Worm (Caenorhabditis elegans) whole organism, late embryonic: Measurements from ENCODE around the gene cpg-19.

Experiments
- C08G9.2 ChIP-seq: sonication (generic microtip); optimal IDR thresholded peaks from 2 replicates; lab custom pipeline; 2016; ENCODE audit warnings: mild to moderate bottlenecking, missing genetic modification characterization, moderate library complexity, missing compliant biosample characterization
- F13H6.1 ChIP-seq: sonication (generic microtip); optimal IDR thresholded peaks from 2 replicates; lab custom pipeline; 2016; ENCODE audit warnings: missing genetic modification characterization, missing compliant biosample characterization
- K02D7.2 ChIP-seq: sonication (generic microtip); optimal IDR thresholded peaks from 2 replicates; lab custom pipeline; 2017; ENCODE audit warnings: mild to moderate bottlenecking, missing genetic modification characterization, missing compliant biosample characterization
- K09A11.1 ChIP-seq: sonication (generic microtip); optimal IDR thresholded peaks from 2 replicates; lab custom pipeline; 2017; ENCODE audit warnings: antibody characterized with exemption, mild to moderate bottlenecking, missing genetic modification characterization, missing compliant biosample characterization; ENCODE audit not compliant: insufficient read depth
- T23F11.4 ChIP-seq: fragments of 200-800 bp; sonication (Bioruptor generic); optimal IDR thresholded peaks from 2 replicates; lab custom pipeline; 2018; ENCODE audit warnings: mild to moderate bottlenecking, missing genetic modification characterization, missing compliant biosample characterization
- Y22D7AL.16 ChIP-seq: sonication (generic microtip); optimal IDR thresholded peaks from 2 replicates; lab custom pipeline; 2016; ENCODE audit warnings: missing genetic modification characterization, missing compliant biosample characterization
- ahr-1 ChIP-seq: sonication (generic microtip); optimal IDR thresholded peaks from 2 replicates; lab custom pipeline; 2016; ENCODE audit warnings: missing genetic modification characterization, missing compliant biosample characterization
- ceh-18 ChIP-seq: sonication (generic microtip); optimal IDR thresholded peaks from 2 replicates; lab custom pipeline; 2016; ENCODE audit warnings: missing genetic modification characterization, missing compliant biosample characterization
- ceh-19 ChIP-seq: fragments of 200-800 bp; sonication (Bioruptor generic); optimal IDR thresholded peaks from 2 replicates; lab custom pipeline; 2018; ENCODE audit warnings: mild to moderate bottlenecking, missing genetic modification characterization, missing compliant biosample characterization
- ceh-2 ChIP-seq: sonication (generic microtip); optimal IDR thresholded peaks from 2 replicates; lab custom pipeline; 2016; ENCODE audit warnings: missing genotype, missing genetic modification characterization, missing compliant biosample characterization
- ceh-22 ChIP-seq: sonication (generic microtip); optimal IDR thresholded peaks from 2 replicates; lab custom pipeline; 2017; ENCODE audit warnings: missing biosample characterization, missing genetic modification characterization
- ceh-24 ChIP-seq: sonication (generic microtip); optimal IDR thresholded peaks from 2 replicates; lab custom pipeline; 2016; ENCODE audit warnings: mild to moderate bottlenecking, missing genetic modification characterization, missing compliant biosample characterization
- ceh-31 ChIP-seq: sonication (generic microtip); optimal IDR thresholded peaks from 2 replicates; lab custom pipeline; 2016; ENCODE audit warnings: missing genetic modification characterization, missing compliant biosample characterization
- ceh-34 ChIP-seq: sonication (generic microtip); optimal IDR thresholded peaks from 2 replicates; lab custom pipeline; 2016; ENCODE audit warnings: mild to moderate bottlenecking, missing genetic modification characterization, missing compliant biosample characterization
- ceh-45 ChIP-seq: fragments of 200-800 bp; sonication (Bioruptor generic); IDR thresholded peaks from 2 replicates; pipeline ENCODE4 v1.3.6; 2022; ENCODE audit warnings: missing genetic modification reagents, missing genetic modification characterization, missing compliant biosample characterization
- ceh-48 ChIP-seq: sonication (generic microtip); optimal IDR thresholded peaks from 2 replicates; lab custom pipeline; 2016; ENCODE audit warnings: missing genetic modification characterization, inconsistent platforms, missing compliant biosample characterization
- ceh-9 ChIP-seq: sonication (generic microtip); optimal IDR thresholded peaks from 2 replicates; lab custom pipeline; 2016; ENCODE audit warnings: mild to moderate bottlenecking, missing genetic modification characterization, inconsistent platforms, missing compliant biosample characterization
- dmd-4 ChIP-seq: sonication (generic microtip); optimal IDR thresholded peaks from 2 replicates; lab custom pipeline; 2016; ENCODE audit warnings: borderline replicate concordance, missing genetic modification characterization, missing compliant biosample characterization
- dve-1 ChIP-seq: sonication (generic microtip); optimal IDR thresholded peaks from 2 replicates; lab custom pipeline; 2017; ENCODE audit warnings: antibody characterized with exemption, mild to moderate bottlenecking, missing genetic modification characterization, missing compliant biosample characterization
- elt-2 ChIP-seq: sonication (generic microtip); optimal IDR thresholded peaks from 2 replicates; lab custom pipeline; 2016; ENCODE audit warnings: missing genetic modification reagents, missing genetic modification characterization, missing compliant biosample characterization
- elt-4 ChIP-seq: sonication (generic microtip); optimal IDR thresholded peaks from 2 replicates; lab custom pipeline; 2016; ENCODE audit warnings: missing genetic modification characterization, missing compliant biosample characterization
- eyg-1 ChIP-seq: sonication (generic microtip); optimal IDR thresholded peaks from 2 replicates; lab custom pipeline; 2016; ENCODE audit warnings: missing genotype, missing genetic modification characterization, missing compliant biosample characterization
- fax-1 ChIP-seq: sonication (generic microtip); optimal IDR thresholded peaks from 2 replicates; lab custom pipeline; 2016; ENCODE audit warnings: missing genotype, missing genetic modification characterization, missing compliant biosample characterization
- fkh-10 ChIP-seq: fragments of 150-350 bp; optimal IDR thresholded peaks from 2 replicates; lab custom pipeline; 2014; ENCODE audit warnings: missing biosample characterization, missing genetic modification reagents, missing genetic modification characterization
- fkh-6 ChIP-seq: sonication (generic microtip); optimal IDR thresholded peaks from 2 replicates; lab custom pipeline; 2016; ENCODE audit warnings: missing genetic modification characterization, missing compliant biosample characterization
- hlh-13 ChIP-seq: fragments of 200-800 bp; sonication (Bioruptor generic); optimal IDR thresholded peaks from 2 replicates; lab custom pipeline; 2018; ENCODE audit warnings: mild to moderate bottlenecking, missing genetic modification characterization, missing compliant biosample characterization
- hlh-30 ChIP-seq: sonication (generic microtip); optimal IDR thresholded peaks from 2 replicates; lab custom pipeline; 2017; ENCODE audit warnings: antibody characterized with exemption, missing genetic modification characterization, missing compliant biosample characterization; ENCODE audit not compliant: insufficient read depth
- hlh-8 ChIP-seq: sonication (generic microtip); optimal IDR thresholded peaks from 2 replicates; lab custom pipeline; 2016; ENCODE audit warnings: missing genotype, missing genetic modification characterization, missing compliant biosample characterization
- lim-6 ChIP-seq: sonication (generic microtip); optimal IDR thresholded peaks from 2 replicates; lab custom pipeline; 2016; ENCODE audit warnings: missing genetic modification characterization, missing compliant biosample characterization
- madf-2 ChIP-seq: sonication (generic microtip); optimal IDR thresholded peaks from 2 replicates; lab custom pipeline; 2017; ENCODE audit warnings: missing genetic modification characterization, missing compliant biosample characterization
- mec-3 ChIP-seq: sonication (generic microtip); optimal IDR thresholded peaks from 2 replicates; lab custom pipeline; 2016; ENCODE audit warnings: borderline replicate concordance, missing genetic modification characterization, missing compliant biosample characterization
- nfya-1 ChIP-seq: sonication (generic microtip); optimal IDR thresholded peaks from 2 replicates; lab custom pipeline; 2017; ENCODE audit warnings: missing genetic modification characterization, mild to moderate bottlenecking, missing compliant biosample characterization, antibody characterized with exemption, moderate library complexity
- npax-4 ChIP-seq: sonication (generic microtip); optimal IDR thresholded peaks from 2 replicates; lab custom pipeline; 2016; ENCODE audit warnings: missing genetic modification characterization, missing compliant biosample characterization
- odd-2 ChIP-seq: sonication (generic microtip); optimal IDR thresholded peaks from 2 replicates; lab custom pipeline; 2017; ENCODE audit warnings: antibody characterized with exemption, mild to moderate bottlenecking, missing genetic modification characterization, missing compliant biosample characterization
- pha-2 ChIP-seq: sonication (generic microtip); optimal IDR thresholded peaks from 2 replicates; lab custom pipeline; 2017; ENCODE audit warnings: mild to moderate bottlenecking, missing genetic modification characterization, missing compliant biosample characterization
- pqm-1 ChIP-seq: sonication (generic microtip); optimal IDR thresholded peaks from 2 replicates; lab custom pipeline; 2016; ENCODE audit warnings: missing genetic modification characterization, missing compliant biosample characterization
- pros-1 ChIP-seq: fragments of 150-350 bp; optimal IDR thresholded peaks from 2 replicates; lab custom pipeline; 2014; ENCODE audit warnings: missing biosample characterization, missing genetic modification reagents, missing genetic modification characterization
- rnt-1 ChIP-seq: sonication (generic microtip); optimal IDR thresholded peaks from 2 replicates; lab custom pipeline; 2016; ENCODE audit warnings: missing genetic modification characterization, missing compliant biosample characterization
- sdc-2 ChIP-seq: sonication (generic microtip); optimal IDR thresholded peaks from 2 replicates; lab custom pipeline; 2016; ENCODE audit warnings: missing genotype, missing genetic modification characterization, missing compliant biosample characterization
- sox-4 ChIP-seq: sonication (generic microtip); optimal IDR thresholded peaks from 2 replicates; lab custom pipeline; 2017; ENCODE audit warnings: mild to moderate bottlenecking, missing genetic modification characterization, inconsistent platforms, missing compliant biosample characterization
- syd-9 ChIP-seq: sonication (generic microtip); optimal IDR thresholded peaks from 2 replicates; lab custom pipeline; 2016; ENCODE audit warnings: mild to moderate bottlenecking, missing genetic modification characterization, moderate library complexity, missing compliant biosample characterization
- tbx-2 ChIP-seq: sonication (generic microtip); optimal IDR thresholded peaks from 2 replicates; lab custom pipeline; 2016; ENCODE audit warnings: missing genetic modification characterization, missing compliant biosample characterization
- tbx-7 ChIP-seq: sonication (generic microtip); optimal IDR thresholded peaks from 2 replicates; lab custom pipeline; 2016; ENCODE audit warnings: missing genotype, missing genetic modification characterization, missing compliant biosample characterization
- ttx-3 ChIP-seq: sonication (generic microtip); optimal IDR thresholded peaks from 2 replicates; lab custom pipeline; 2016; ENCODE audit warnings: missing genetic modification reagents, missing genetic modification characterization, missing compliant biosample characterization
- unc-55 ChIP-seq: sonication (generic microtip); optimal IDR thresholded peaks from 2 replicates; lab custom pipeline; 2017; ENCODE audit warnings: missing biosample characterization, missing genetic modification reagents, missing genetic modification characterization
- ztf-16 ChIP-seq: sonication (generic microtip); optimal IDR thresholded peaks from 2 replicates; lab custom pipeline; 2017; ENCODE audit warnings: missing genetic modification characterization, missing compliant biosample characterization

Gene cpg-19

DNA sequence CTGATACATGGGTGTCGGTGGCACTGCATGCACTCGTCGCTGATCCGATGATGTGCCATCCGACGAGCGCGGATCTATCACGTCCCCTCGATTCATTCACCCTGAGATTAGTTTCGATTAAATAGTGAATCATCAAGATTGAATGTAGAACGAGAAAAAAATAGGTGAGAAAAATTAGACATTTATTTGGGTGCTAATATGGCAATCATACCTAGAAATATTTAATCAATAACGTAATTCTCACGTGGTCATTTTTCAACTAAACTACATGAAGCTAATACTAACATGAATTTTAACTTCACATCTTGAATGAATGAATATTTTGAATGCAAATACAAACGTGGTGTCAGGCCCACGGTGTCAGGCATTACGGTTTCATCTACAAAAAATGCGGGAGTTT, 12.2 kb upstream of the cpg-19 start, which contains the start of gene F59C12.3:
Gene F59C12.3, minus strand, starts transcription at position 101 of the 400 bp plus-strand sequence.
- TF ChIP-seq ceh-9 (tag; lab: Kevin White, UChicago), result no peak
- no peak for TF ChIP-seq eyg-1 (tag; lab: Kevin White, UChicago)
- TF ChIP-seq ceh-48 (tag; lab: Kevin White, UChicago), result no peak
- TF ChIP-seq fkh-10 (GFP tag; lab: Kevin White, UChicago), result no peak
- no peak for TF ChIP-seq K09A11.1
- TF ChIP-seq pha-2 (tag; lab: Kevin White, UChicago), result no peak
- TF ChIP-seq fax-1 (tag; lab: Kevin White, UChicago), result no peak
- TF ChIP-seq tbx-7 (tag; lab: Kevin White, UChicago), result no peak
- no peak for TF ChIP-seq ceh-19
- no peak for TF ChIP-seq rnt-1
- TF ChIP-seq Y22D7AL.16 (tag; lab: Kevin White, UChicago), result no peak
- no peak for TF ChIP-seq mec-3
- no peak for TF ChIP-seq pqm-1 (tag; lab: Kevin White, UChicago)
- TF ChIP-seq ceh-2 (tag; lab: Kevin White, UChicago), result no peak
- no peak for TF ChIP-seq C08G9.2 (tag; lab: Kevin White, UChicago)
- TF ChIP-seq ttx-3 (tag; lab: Kevin White, UChicago), result no peak
- TF ChIP-seq fkh-6 (tag; lab: Kevin White, UChicago), result no peak
- TF ChIP-seq lim-6 (tag; lab: Kevin White, UChicago), result no peak
- TF ChIP-seq dve-1 (tag; lab: Kevin White, UChicago), result no peak

DNA sequence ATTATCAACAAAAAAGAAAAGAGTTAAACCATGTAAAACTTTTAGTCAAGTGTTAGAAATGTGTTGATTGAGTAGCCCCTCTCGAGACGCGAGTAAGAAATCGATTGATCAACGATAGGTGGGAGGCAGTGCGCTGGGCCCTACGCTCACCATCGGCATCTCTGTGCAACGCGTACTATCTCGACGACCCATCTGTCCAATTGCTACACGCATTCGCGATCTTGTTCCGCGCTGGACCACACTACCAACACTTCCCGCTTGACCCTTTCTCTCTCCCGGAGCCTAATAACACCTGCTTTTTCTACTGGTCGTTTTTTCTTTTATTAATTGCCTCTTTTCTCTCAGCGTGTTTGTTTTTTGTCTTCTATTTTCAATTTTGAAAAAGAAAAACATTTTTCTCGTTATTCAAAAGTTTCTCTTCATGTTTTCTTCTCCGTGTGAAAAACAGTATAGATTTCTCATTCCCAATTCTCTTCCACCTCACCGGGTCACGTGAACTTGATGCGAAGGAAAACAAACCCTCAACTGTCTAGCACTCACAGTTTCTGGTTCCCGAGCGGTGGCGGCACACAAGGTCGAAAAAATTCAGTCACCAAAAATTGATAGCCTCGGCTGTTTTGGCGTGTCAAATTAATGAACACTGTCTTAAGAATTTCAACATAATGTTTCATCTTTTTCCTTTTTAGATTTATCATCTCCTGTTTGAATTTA, 10.1 kb upstream of the cpg-19 start:
- TF ChIP-seq hlh-8 (tag; lab: Kevin White, UChicago) (peak; percentile 25), rnt-1 (peak; percentile 48), ceh-18 (tag; lab: Kevin White, UChicago) (no peak), nfya-1 (tag; lab: Kevin White, UChicago) (peak; percentile 56), tbx-7 (tag; lab: Kevin White, UChicago) (no peak), ceh-31 (peak; percentile 45), F13H6.1 (no peak), syd-9 (peak; percentile 30), elt-4 (no peak), tbx-2 (peak; percentile 61), ceh-34 (tag; lab: Kevin White, UChicago) (peak; percentile 20), sdc-2 (tag; lab: Kevin White, UChicago) (peak; percentile 34)
- TF ChIP-seq, all 69 proteins: peak for 8

DNA sequence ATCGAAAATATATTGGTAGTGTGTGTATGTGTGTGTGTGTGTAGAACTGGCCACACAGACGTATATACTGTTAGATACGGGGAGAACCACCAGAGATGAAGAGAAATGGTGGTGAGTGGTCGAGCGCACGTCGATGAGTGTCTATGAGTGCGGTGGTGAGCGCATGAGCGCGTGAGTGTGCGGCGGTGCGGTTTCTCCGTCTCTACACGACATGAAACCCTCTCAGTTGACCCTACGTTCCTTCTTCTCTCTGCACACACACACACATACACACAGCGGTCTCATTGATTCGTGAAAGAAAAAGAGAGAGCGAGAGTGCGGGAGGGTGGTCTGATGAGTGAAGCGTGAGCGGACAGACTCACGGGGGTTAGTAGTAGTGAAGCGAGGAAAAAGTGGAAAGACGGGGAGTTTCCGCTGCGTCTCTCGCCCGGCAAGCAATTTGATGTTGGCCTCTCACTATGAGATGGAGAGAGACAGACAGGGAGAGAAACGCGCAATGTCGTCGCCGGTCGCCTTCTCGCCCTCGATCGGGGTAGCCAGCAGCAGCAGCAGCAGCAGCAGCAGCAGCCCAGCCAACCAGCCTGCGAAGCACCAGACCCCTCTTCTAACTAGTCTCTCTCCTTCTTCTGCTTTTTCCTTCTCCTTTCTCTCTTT, 9.2 kb upstream of the cpg-19 start:
- TF ChIP-seq npax-4 (tag; lab: Kevin White, UChicago) (no peak), sox-4 (tag; lab: Kevin White, UChicago) (peak; percentile 24), dve-1 (tag; lab: Kevin White, UChicago) (peak; percentile 86), nfya-1 (tag; lab: Kevin White, UChicago) (peak; percentile 100), ceh-2 (tag; lab: Kevin White, UChicago) (peak; percentile 71), mec-3 (no peak), F13H6.1 (peak; percentile 96), tbx-2 (peak; percentile 93), K02D7.2 (no peak), elt-2 (peak; percentile 73), ceh-9 (tag; lab: Kevin White, UChicago) (no peak), ceh-24 (tag; lab: Kevin White, UChicago) (no peak), ceh-45 (GFP tag; lab: Robert Waterston, UW) (no peak), hlh-30 (tag; lab: Kevin White, UChicago) (peak; percentile 95), ahr-1 (tag; lab: Kevin White, UChicago) (no peak), ttx-3 (tag; lab: Kevin White, UChicago) (no peak), ceh-22 (tag; lab: Kevin White, UChicago) (peak; percentile 94), C08G9.2 (tag; lab: Kevin White, UChicago) (peak; percentile 62), ztf-16 (tag; lab: Kevin White, UChicago) (peak; percentile 44), pros-1 (peak; percentile 89), rnt-1 (peak; percentile 100), ceh-48 (tag; lab: Kevin White, UChicago) (peak; percentile 86), hlh-13 (GFP tag; lab: Kevin White, UChicago) (no peak), madf-2 (peak; percentile 78), dmd-4 (tag; lab: Kevin White, UChicago) (peak; percentile 81), odd-2 (tag; lab: Kevin White, UChicago) (no peak), T23F11.4 (GFP tag; lab: Kevin White, UChicago) (peak; percentile 81), unc-55 (peak; percentile 86)
